Worm (Caenorhabditis elegans) whole organism, mixed stage, embryonic: Measurements from ENCODE around the gene F10C5.3.

Experiments used
- ces-1 ChIP-seq: fragments of 150-350 bp; optimal IDR thresholded peaks from 2 replicates; lab custom pipeline; 2014; ENCODE audit warnings: missing biosample characterization, missing genetic modification reagents, missing genetic modification characterization
- drap-1 ChIP-seq: fragments of 200-800 bp; sonication (Bioruptor generic); optimal IDR thresholded peaks from 3 replicates; lab custom pipeline; 2018; ENCODE audit warnings: mild to moderate bottlenecking, missing genetic modification characterization, missing compliant biosample characterization
- elt-3 ChIP-seq: fragments of 150-350 bp; optimal IDR thresholded peaks from 2 replicates; lab custom pipeline; 2014; ENCODE audit warnings: missing biosample characterization, missing genetic modification characterization
- ham-2 ChIP-seq: fragments of 200-800 bp; sonication (Bioruptor generic); optimal IDR thresholded peaks from 2 replicates; lab custom pipeline; 2018; ENCODE audit warnings: mild to moderate bottlenecking, missing genetic modification characterization, missing compliant biosample characterization
- lin-13 ChIP-seq: fragments of 150-350 bp; optimal IDR thresholded peaks from 2 replicates; lab custom pipeline; 2014; ENCODE audit warnings: missing biosample characterization, missing genetic modification characterization
- mep-1 ChIP-seq: fragments of 150-350 bp; optimal IDR thresholded peaks from 2 replicates; lab custom pipeline; 2017; ENCODE audit warnings: missing biosample characterization, missing genetic modification reagents, missing genetic modification characterization, inconsistent platforms
- nhr-237 ChIP-seq: fragments of 150-350 bp; optimal IDR thresholded peaks from 2 replicates; lab custom pipeline; 2014; ENCODE audit warnings: missing biosample characterization, missing genetic modification characterization
- nhr-28 ChIP-seq: fragments of 150-350 bp; optimal IDR thresholded peaks from 2 replicates; lab custom pipeline; 2014; ENCODE audit warnings: missing biosample characterization, missing genetic modification characterization
- snpc-4 ChIP-seq: fragments of 150-350 bp; optimal IDR thresholded peaks from 2 replicates; lab custom pipeline; 2014; ENCODE audit warnings: missing biosample characterization, missing genetic modification characterization
- unc-39 ChIP-seq: fragments of 150-350 bp; optimal IDR thresholded peaks from 2 replicates; lab custom pipeline; 2014; ENCODE audit warnings: missing biosample characterization, missing genetic modification characterization
- unc-62 ChIP-seq: fragments of 150-350 bp; optimal IDR thresholded peaks from 2 replicates; lab custom pipeline; 2014; ENCODE audit warnings: missing biosample characterization, missing genetic modification reagents, missing genetic modification characterization
- ztf-11 ChIP-seq: fragments of 150-350 bp; optimal IDR thresholded peaks from 2 replicates; lab custom pipeline; 2014; ENCODE audit warnings: missing biosample characterization, missing genetic modification characterization

DNA sequence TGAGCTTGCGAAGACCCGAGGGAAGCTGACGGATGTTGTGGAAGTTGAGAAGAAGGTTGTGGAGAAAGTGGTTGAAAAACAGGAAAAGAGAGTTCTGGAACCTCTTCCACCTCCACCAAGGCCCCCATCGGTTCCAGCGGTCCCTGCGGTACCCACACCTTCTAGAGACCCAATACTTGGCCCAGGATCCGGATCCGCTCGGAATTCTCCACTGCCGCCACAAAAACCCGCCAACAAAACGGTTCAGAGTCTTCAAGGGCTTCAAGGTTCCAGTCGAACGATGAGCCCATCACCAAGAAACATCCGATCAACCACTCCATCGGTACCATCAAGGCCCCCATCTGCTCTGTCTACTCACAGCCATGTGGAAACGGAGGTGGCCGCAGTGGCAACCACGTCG is 46.6 kb upstream of the F10C5.3 start:
- TF ChIP-seq nhr-237 (tag; lab: Kevin White, UChicago) (no peak), lin-13 (tag; lab: Kevin White, UChicago) (no peak), snpc-4 (tag; lab: Kevin White, UChicago) (no peak), ztf-11 (tag; lab: Kevin White, UChicago) (no peak), unc-39 (tag; lab: Kevin White, UChicago) (no peak), drap-1 (no peak), mep-1 (tag; lab: Kevin White, UChicago) (no peak), elt-3 (tag; lab: Kevin White, UChicago) (no peak), unc-62 (no peak), ham-2 (GFP tag; lab: Kevin White, UChicago) (no peak), nhr-28 (no peak), ces-1 (GFP tag; lab: Kevin White, UChicago) (no peak)
